Worm (Caenorhabditis elegans) whole organism, L1 larva: Measurements from ENCODE around the gene F54E2.1.

Source experiments
- ama-1 ChIP-seq: fragments of 150-350 bp; optimal IDR thresholded peaks from 2 replicates; lab custom pipeline; 2014
- fkh-10 ChIP-seq: sonication (generic microtip); optimal IDR thresholded peaks from 2 replicates; lab custom pipeline; 2017; ENCODE audit warnings: missing biosample characterization, missing genetic modification reagents, missing genetic modification characterization
- sup-37 ChIP-seq: fragments of 200-800 bp; sonication (Bioruptor generic); optimal IDR thresholded peaks from 2 replicates; lab custom pipeline; 2018; ENCODE audit warnings: mild to moderate bottlenecking, missing genetic modification characterization, missing compliant biosample characterization

DNA sequence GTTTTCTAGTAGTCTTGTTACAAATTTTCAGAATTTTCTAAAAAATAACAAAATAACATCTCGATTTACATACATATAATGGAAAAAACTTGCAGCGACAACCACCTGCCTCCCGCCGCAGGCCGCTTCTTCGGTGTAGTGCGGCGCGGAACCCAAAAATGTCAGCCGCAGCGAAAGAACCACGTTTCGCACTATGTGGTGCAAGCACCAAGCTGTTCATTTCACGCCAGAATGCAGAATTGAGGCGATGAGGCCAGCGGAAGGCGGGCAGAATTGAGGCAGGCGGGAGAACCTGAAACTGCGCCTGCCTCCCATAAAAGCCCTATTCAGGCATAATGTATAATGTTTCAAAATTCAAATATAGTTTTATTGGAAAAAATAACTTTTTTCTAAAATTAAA, 48.7 kb upstream of the F54E2.1 start:
- TF ChIP-seq sup-37 (GFP tag; lab: Kevin White, UChicago) (no peak), fkh-10 (GFP tag; lab: Kevin White, UChicago) (no peak), ama-1 (lab: Kevin White, UChicago) (no peak)
